Worm (Caenorhabditis elegans) whole organism, L4/young adult: ENCODE data around the gene C09F5.3.

Source experiments
- dao-5 ChIP-seq: sonication (generic microtip); optimal IDR thresholded peaks from 2 replicates; lab custom pipeline; 2016; ENCODE audit warnings: missing genotype, missing genetic modification characterization, moderate library complexity, missing compliant biosample characterization
- him-1 ChIP-seq: sonication (generic microtip); optimal IDR thresholded peaks from 2 replicates; lab custom pipeline; 2016; ENCODE audit warnings: missing genotype, missing genetic modification reagents, missing genetic modification characterization, missing compliant biosample characterization

DNA sequence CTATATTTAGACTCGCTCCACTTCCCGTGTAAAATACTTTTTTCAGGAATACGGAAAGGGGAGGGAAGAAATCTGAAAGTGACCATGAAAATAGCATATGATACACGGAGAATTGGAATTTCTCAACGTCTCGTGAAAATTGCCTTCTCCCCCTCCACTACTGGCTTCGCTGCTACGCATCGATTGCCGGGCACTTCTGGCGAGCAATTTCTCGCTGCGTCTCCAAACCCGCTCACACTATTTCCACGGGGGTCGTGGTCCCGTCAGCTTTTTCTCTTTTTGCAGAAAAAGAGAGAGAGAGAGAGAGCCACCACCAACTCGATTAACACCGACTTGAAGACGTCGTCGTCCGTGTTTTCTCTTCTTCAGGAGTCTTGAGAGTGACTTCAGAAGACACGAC is 5.9 kb upstream of the C09F5.3 start:
- TF ChIP-seq dao-5 (tag; lab: Kevin White, UChicago) (no peak), him-1 (tag; lab: Kevin White, UChicago) (peak; percentile 2)
